Worm (Caenorhabditis elegans) whole organism, young adult: Measurements from ENCODE around the gene best-6.

Experiments
- B0019.2 ChIP-seq: fragments of 200-800 bp; sonication (Bioruptor generic); conservative IDR thresholded peaks from 2 replicates; pipeline ENCODE4 v1.3.6; 2022; ENCODE audit warnings: missing genetic modification reagents, missing genetic modification characterization, missing compliant biosample characterization
- F55B11.4 ChIP-seq: sonication (generic microtip); optimal IDR thresholded peaks from 2 replicates; lab custom pipeline; 2016; ENCODE audit warnings: missing compliant biosample characterization, missing genetic modification characterization, borderline replicate concordance; ENCODE audit not compliant: insufficient read depth
- mel-28 ChIP-seq: sonication (generic microtip); optimal IDR thresholded peaks from 2 replicates; lab custom pipeline; 2016; ENCODE audit warnings: borderline replicate concordance, mild to moderate bottlenecking, missing genetic modification characterization, missing compliant biosample characterization
- pha-4 ChIP-seq: fragments of 150-350 bp; sonication (generic microtip); optimal IDR thresholded peaks from 2 replicates; lab custom pipeline; 2014; ENCODE audit warnings: missing biosample characterization, missing genetic modification reagents, missing genetic modification characterization

DNA sequence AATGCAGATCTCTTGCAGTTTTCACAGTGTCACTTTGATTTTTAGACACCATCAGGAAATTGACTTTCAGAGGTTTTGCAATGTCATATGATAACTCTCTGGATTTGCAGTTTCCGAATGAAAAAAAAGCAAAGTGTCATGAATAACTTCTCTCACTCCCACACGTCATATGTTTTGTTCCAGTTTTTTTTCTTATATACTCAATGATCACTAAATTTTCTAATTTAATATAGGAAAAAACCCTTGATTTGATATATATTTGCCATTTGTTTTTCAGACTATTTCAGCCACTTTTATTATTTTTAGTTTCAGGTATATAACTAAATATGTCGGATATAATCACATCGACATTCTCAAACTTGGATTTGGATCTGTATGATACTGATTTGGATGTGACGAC is 8.6 kb upstream of the best-6 start, which contains the start of gene C09B9.1:
- TF ChIP-seq B0019.2 (GFP tag; lab: Robert Waterston, UW) (no peak), F55B11.4 (tag; lab: Kevin White, UChicago) (no peak), pha-4 (tag; lab: Kevin White, UChicago) (no peak), mel-28 (tag; lab: Kevin White, UChicago) (no peak)
